Fruit fly (Drosophila melanogaster) Kc167 (cell line): ENCODE results near the gene aop.

ENCODE experiments used
- Myc ChIP-seq: fragments of >200 bp; optimal IDR thresholded peaks from 2 replicates; lab custom pipeline; 2017; ENCODE audit warnings: missing external identifiers
- Sin3A ChIP-seq: fragments of >200 bp; optimal IDR thresholded peaks from 2 replicates; lab custom pipeline; 2018; ENCODE audit warnings: missing external identifiers
- h ChIP-seq: fragments of >200 bp; optimal IDR thresholded peaks from 3 replicates; lab custom pipeline; 2018; ENCODE audit warnings: missing external identifiers
- insv ChIP-seq: fragments of >200 bp; optimal IDR thresholded peaks from 3 replicates; lab custom pipeline; 2018; ENCODE audit warnings: missing external identifiers
- psq ChIP-seq: fragments of >200 bp; optimal IDR thresholded peaks from 2 replicates; lab custom pipeline; 2017; ENCODE audit warnings: missing external identifiers
- ttk ChIP-seq: sonication (Bioruptor generic); optimal IDR thresholded peaks from 2 replicates; lab custom pipeline; 2017; ENCODE audit warnings: missing external identifiers

aop gene

DNA sequence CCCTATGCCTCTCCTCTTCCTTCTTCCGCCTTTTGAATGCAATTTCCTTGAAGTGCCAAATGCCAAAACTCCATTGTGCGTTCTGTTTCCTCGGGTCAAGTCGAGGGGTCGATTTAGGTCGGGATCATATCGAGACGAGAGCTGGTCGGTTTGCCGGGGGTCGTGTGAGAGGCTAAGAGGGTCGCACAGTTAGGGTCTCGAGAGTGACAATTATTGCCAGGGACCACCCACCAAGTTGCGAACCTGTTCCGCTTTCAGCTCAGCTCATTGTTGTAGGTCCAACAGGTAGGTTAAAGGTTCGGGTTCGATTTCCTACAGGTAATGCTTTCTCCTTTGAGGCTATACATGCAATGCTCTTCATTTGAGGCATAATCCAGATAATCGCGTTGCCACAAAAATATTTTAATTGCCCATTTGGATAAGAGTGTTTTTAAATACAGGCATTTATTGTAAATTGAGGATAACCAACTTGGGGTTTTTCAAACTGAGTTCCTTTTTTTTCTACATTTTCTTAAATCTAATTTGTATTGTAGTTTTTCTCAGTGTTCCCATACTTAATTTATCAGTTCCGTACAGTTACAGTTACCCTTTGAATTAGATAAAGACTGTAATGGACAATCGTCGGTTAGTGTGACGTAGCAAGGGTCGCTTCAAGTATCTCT, 6.0 kb downstream of the aop start:
- TF ChIP-seq Myc (lab: Kevin White, UChicago) (no peak), Sin3A (lab: Kevin White, UChicago) (no peak), ttk (lab: Kevin White, UChicago) (no peak), h (no peak), psq (lab: Kevin White, UChicago) (no peak), insv (lab: Kevin White, UChicago) (no peak)

DNA sequence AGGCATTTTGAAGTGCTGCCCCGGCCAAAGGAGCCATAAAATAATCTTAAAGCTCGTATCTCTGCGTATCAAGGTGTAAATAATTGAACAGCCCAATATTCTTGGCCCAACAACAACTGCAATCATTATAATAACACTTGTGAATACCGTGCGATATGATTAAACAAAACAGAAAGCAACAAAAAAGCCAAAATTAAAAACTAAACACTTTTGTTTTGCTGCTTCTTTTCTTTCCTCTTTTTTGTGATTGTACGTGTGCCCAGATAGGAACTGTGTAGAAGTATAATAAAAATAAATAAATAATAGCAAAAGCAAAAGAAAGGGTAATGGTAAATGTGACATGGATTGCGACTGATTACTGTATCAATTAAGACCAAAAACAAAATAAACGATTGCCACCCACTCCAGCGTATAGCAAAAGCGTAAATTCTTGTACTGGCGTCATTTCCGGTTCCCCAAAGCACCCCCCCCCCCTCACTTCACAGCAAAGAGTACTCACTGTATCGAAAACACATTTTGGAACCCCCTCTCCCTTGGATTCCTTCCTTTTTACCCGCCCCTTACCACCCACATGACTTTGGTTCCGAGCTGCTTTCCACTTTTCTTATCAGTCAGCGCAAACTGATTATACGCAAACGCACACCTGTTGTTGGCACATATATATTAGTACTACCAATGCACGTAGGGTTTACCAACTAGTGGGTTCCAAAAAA, 7.0 kb downstream of the aop start:
- TF ChIP-seq Myc (lab: Kevin White, UChicago) (no peak), insv (lab: Kevin White, UChicago) (no peak), psq (lab: Kevin White, UChicago) (no peak), Sin3A (lab: Kevin White, UChicago) (no peak), ttk (lab: Kevin White, UChicago) (no peak), h (no peak)

DNA sequence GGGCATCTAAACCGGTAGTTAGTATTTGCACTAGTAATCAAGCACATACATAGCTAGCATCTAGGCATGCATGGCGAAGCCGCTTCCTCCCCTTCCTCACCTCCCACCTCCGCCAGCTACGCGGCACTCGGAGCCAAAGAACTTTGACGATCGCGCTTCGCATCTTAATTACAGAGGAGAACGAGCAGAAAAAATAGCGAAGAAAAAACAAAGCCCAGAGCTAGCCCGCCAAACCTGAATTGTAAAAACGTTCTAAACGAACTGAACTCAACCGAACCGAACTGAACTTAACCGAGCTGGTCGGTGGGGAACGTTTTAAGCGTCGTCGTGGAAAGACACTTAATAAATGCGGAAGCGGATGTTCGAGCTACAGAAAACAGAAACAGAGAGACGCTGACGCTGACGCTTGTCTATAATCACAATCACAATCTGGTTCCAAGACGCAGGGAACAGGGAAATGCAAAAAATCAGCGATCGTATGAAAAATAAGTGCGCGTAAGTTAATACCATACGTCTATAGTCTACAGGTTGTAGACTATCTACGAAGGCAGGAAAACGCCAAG, 9.6 kb downstream of the aop start:
- TF ChIP-seq Myc (lab: Kevin White, UChicago) (no peak), h (no peak), Sin3A (lab: Kevin White, UChicago) (no peak), psq (lab: Kevin White, UChicago) (no peak), insv (lab: Kevin White, UChicago) (no peak), ttk (lab: Kevin White, UChicago) (no peak)

- TF ChIP-seq Sin3A (lab: Kevin White, UChicago) (no peak), h (no peak), psq (lab: Kevin White, UChicago) (no peak), insv (lab: Kevin White, UChicago) (no peak), ttk (lab: Kevin White, UChicago) (no peak), Myc (lab: Kevin White, UChicago) (no peak)
Observed at dm6 chr2L:2168184-2168893, 10.2 kb downstream of the aop start.

dm6 chr2L:2166958-2167707, 11.4 kb downstream of the aop start:
- no peak for TF ChIP-seq insv (lab: Kevin White, UChicago)
- TF ChIP-seq Myc (lab: Kevin White, UChicago) = no peak
- no peak for TF ChIP-seq psq (lab: Kevin White, UChicago)
- no peak for TF ChIP-seq Sin3A (lab: Kevin White, UChicago)
- no peak for TF ChIP-seq h
- TF ChIP-seq ttk (lab: Kevin White, UChicago) = no peak

- no peak for TF ChIP-seq ttk (lab: Kevin White, UChicago)
Observed at dm6 chr2L:2165864-2166263, 12.7 kb downstream of the aop start.

- TF ChIP-seq insv (lab: Kevin White, UChicago) (no peak), Sin3A (lab: Kevin White, UChicago) (no peak), ttk (lab: Kevin White, UChicago) (no peak), h (no peak), Myc (lab: Kevin White, UChicago) (no peak), psq (lab: Kevin White, UChicago) (no peak)
Observed at dm6 chr2L:2165238-2165577, 13.3 kb downstream of the aop start.

dm6 chr2L:2164520-2165237, 13.9 kb downstream of the aop start:
- no peak for TF ChIP-seq insv (lab: Kevin White, UChicago)
- TF ChIP-seq h = no peak
- no peak for TF ChIP-seq Sin3A (lab: Kevin White, UChicago)
- no peak for TF ChIP-seq psq (lab: Kevin White, UChicago)
- no peak for TF ChIP-seq ttk (lab: Kevin White, UChicago)
- TF ChIP-seq Myc (lab: Kevin White, UChicago) = no peak

dm6 chr2L:2163568-2163953, 15.0 kb downstream of the aop start:
- TF ChIP-seq psq (lab: Kevin White, UChicago) (no peak), insv (lab: Kevin White, UChicago) (no peak), ttk (lab: Kevin White, UChicago) (no peak), Sin3A (lab: Kevin White, UChicago) (no peak), h (no peak), Myc (lab: Kevin White, UChicago) (no peak)

- TF ChIP-seq psq (lab: Kevin White, UChicago) (no peak), h (no peak), Myc (lab: Kevin White, UChicago) (no peak), ttk (lab: Kevin White, UChicago) (no peak), Sin3A (lab: Kevin White, UChicago) (no peak), insv (lab: Kevin White, UChicago) (no peak)
Observed at dm6 chr2L:2162729-2163567, 15.6 kb downstream of the aop start.
